Worm (Caenorhabditis elegans): Measurements from ENCODE around the gene T04A8.13.
"Not testable (repeated sequence)": the region's sequence is repeated elsewhere in the genome, so short reads cannot be mapped to it uniquely, and the experiment has no call there.

Gene T04A8.13

DNA sequence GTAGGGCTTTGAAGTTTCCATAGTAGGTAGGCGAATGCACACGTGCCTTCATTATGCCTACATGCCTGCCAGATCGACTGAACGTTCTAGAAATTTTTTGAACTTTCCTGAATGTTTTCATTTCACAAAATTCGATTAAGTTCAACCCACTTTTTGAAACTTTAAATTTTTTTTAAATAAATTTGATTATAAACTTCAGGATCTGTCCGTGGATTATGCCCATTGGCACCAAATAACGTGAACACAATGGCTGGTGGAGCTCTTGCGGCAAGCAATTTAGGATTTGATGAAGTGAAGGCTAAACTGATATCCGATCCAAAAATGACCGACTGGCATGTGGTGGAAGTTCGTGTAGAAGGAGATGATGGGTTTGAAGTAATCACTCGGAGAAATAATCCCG is 28.7 kb downstream of the T04A8.13 start, which contains the start of gene F17C8.7:
Gene F17C8.7 (plus strand): TSS at position 301 of the 400 bp plus-strand sequence.
- no peak for TF ChIP-seq ceh-13 (GFP tag; optimal IDR thresholded peaks at IDR 0.05)
- no peak for TF ChIP-seq flt-1 (GFP tag; IDR thresholded peaks at IDR 0.05)

DNA sequence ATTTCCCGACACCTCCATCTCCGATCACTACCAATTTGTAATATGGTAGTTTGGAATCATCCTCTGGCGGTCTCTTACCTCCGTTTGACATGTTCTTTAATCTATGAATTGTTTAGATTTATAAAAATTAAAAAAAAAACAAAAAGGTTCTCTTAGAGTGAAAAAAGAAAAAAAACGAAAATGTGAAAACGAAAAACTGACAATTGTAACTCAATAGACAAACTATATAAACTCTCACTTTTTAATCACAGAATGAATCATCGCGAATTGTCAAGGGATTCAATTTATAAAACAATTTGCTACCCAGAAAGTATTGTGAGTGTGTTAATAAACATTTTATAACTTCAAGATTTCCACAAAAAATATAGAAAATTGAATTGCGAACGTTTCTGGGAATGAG is 33.2 kb downstream of the T04A8.13 start, which contains the start of gene ras-2:
Gene ras-2 (minus strand): TSS at position 101 of the 400 bp plus-strand sequence.
- no peak for TF ChIP-seq ceh-13 (GFP tag; optimal IDR thresholded peaks at IDR 0.05)
- no peak for TF ChIP-seq tbx-11 (GFP tag; IDR thresholded peaks at IDR 0.05)
- TF ChIP-seq sea-1 (GFP tag; conservative IDR thresholded peaks at IDR 0.05), result no peak
- TF ChIP-seq flt-1 (GFP tag; IDR thresholded peaks at IDR 0.05), result no peak
- no peak for TF ChIP-seq hmg-4 (GFP tag; optimal IDR thresholded peaks at IDR 0.05)
- no peak for TF ChIP-seq aly-1 (tag; optimal IDR thresholded peaks at IDR 0.05)
- no peak for TF ChIP-seq tra-4 (tag; optimal IDR thresholded peaks at IDR 0.05)
- TF ChIP-seq pes-1 (GFP tag; IDR thresholded peaks at IDR 0.05), result no peak
- no peak for TF ChIP-seq hmbx-1 (tag; optimal IDR thresholded peaks at IDR 0.05)
- TF ChIP-seq B0310.2 (tag; optimal IDR thresholded peaks at IDR 0.05), result no peak
- no peak for TF ChIP-seq F13C5.2 (tag; optimal IDR thresholded peaks at IDR 0.05)
- TF ChIP-seq tbx-37 (GFP tag; conservative IDR thresholded peaks at IDR 0.05), result no peak
- TF ChIP-seq hnd-1 (tag; optimal IDR thresholded peaks at IDR 0.05), result no peak
- no peak for TF ChIP-seq ets-7 (tag; optimal IDR thresholded peaks at IDR 0.05)
- TF ChIP-seq ceh-36 (tag; optimal IDR thresholded peaks at IDR 0.05), result no peak
- TF ChIP-seq scrt-1 (GFP tag; IDR thresholded peaks at IDR 0.05), result no peak
- no peak for TF ChIP-seq ama-1 (optimal IDR thresholded peaks at IDR 0.05)

DNA sequence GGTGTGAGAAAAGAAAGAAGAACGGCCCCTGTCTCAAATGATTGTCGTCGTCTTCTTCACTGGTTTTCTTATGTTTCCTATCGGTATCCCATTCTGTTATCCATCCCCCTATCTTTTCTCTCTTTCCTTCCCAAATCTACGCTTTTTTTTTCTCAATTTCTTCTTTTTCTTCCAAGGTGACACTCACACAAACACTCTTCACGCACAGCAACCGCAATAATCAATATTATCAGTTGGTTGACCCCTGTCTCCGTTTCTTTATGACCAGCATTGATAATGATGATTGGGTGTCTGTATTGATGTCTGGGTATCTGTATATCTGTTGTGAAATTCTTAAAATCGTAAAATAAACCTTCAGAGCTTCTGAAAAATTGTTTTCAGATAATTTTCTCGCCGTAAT is 34.0 kb downstream of the T04A8.13 start:
- TF ChIP-seq tbx-37 (GFP tag; conservative IDR thresholded peaks at IDR 0.05), result no peak
- TF ChIP-seq ets-7 (tag; optimal IDR thresholded peaks at IDR 0.05), result no peak

DNA sequence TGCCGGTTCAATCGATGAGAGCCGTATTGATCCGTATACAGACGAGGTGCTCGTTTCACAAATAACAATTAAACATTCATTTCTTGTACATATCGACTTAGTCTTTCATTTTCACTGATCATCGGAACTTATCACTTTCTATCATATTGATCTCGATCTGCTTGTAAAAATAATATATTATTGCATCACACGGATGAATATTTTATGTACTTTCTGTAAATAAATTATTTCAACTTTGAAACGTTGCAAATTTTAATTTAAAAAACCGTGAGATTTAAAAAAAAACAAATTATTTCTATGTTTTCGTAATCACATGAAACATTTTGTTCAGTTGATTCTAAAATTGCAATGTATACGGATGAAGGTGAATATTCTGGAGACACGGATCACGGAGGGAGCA is 35.8 kb downstream of the T04A8.13 start, which contains the start of gene twk-6:
Gene twk-6 (plus strand): TSS at position 301 of the 400 bp plus-strand sequence.
- TF ChIP-seq ama-1 (optimal IDR thresholded peaks at IDR 0.05); hmbx-1 (tag; optimal IDR thresholded peaks at IDR 0.05); B0310.2 (tag; optimal IDR thresholded peaks at IDR 0.05): not testable (repeated sequence)

DNA sequence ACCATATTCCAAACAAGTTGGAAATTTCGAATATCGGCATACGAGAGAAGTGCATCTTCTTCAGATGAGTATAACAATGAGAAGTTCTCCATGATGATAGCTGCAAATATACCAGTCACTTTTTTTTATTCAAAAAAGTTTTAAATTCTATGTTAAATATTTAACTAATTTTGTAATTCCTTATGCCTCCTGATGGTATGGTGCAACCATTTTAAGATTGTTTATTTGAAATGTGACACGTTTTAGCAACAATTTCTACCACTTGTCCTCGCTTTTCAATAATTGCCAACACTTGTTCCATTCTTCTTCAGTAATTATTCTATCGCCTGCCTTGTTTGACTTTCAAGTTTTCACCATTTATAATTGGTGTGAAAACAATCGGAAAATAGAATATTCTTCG is 39.2 kb downstream of the T04A8.13 start, which contains the start of gene F17C8.6:
Gene F17C8.6 (minus strand): TSS at position 101 of the 400 bp plus-strand sequence.
- TF ChIP-seq flt-1 (GFP tag; IDR thresholded peaks at IDR 0.05) (no peak), tra-4 (tag; optimal IDR thresholded peaks at IDR 0.05) (no peak), hmg-4 (GFP tag; optimal IDR thresholded peaks at IDR 0.05) (no peak), scrt-1 (GFP tag; IDR thresholded peaks at IDR 0.05) (no peak)

DNA sequence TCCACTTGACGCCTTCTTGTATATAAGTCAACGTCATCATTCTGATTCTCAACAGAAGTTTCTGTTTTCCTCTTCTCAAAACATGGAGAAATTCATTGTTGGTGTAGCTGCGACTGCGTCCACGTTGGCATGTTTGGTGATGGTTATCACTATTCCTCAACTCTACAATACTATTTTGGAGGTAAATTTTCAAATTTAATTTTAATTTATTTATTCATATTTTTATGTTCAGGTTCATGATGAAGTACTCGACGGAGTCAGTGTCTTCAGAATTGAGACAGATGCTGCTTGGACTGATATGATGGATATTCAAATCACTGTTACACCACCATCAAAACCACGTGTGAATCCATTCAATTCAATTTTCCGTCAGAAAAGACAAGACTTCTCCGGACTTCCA is 41.3 kb downstream of the T04A8.13 start, which contains the start of gene col-89:
Gene col-89 (plus strand): TSS at position 19 of the 400 bp plus-strand sequence.
- TF ChIP-seq ets-7 (tag; optimal IDR thresholded peaks at IDR 0.05) (no peak), tbx-11 (GFP tag; IDR thresholded peaks at IDR 0.05) (no peak), tra-4 (tag; optimal IDR thresholded peaks at IDR 0.05) (no peak), ceh-36 (tag; optimal IDR thresholded peaks at IDR 0.05) (no peak), hmg-4 (GFP tag; optimal IDR thresholded peaks at IDR 0.05) (no peak), aly-1 (tag; optimal IDR thresholded peaks at IDR 0.05) (no peak), tbx-37 (GFP tag; conservative IDR thresholded peaks at IDR 0.05) (no peak), F13C5.2 (tag; optimal IDR thresholded peaks at IDR 0.05) (no peak), hmbx-1 (tag; optimal IDR thresholded peaks at IDR 0.05) (no peak), ama-1 (optimal IDR thresholded peaks at IDR 0.05) (no peak), pes-1 (GFP tag; IDR thresholded peaks at IDR 0.05) (no peak), sea-1 (GFP tag; conservative IDR thresholded peaks at IDR 0.05) (no peak), hnd-1 (tag; optimal IDR thresholded peaks at IDR 0.05) (no peak), B0310.2 (tag; optimal IDR thresholded peaks at IDR 0.05) (no peak)

DNA sequence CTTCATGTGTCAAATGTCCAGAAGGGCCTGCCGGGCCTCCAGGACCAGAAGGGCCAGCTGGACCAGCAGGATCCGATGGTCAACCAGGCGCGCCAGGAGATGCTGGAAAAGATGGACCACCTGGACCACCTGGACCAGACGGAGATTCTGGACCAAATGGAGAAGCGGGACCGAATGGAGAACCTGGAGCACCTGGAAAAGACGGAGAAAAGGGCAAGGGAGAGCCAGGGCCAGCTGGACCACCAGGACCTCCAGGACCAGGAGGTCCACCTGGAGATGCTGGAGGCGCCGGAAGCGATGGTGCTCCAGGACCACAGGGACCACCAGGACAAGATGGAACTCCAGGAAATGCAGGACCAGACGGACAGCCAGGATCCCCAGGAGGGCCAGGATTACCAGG is 41.9 kb downstream of the T04A8.13 start:
- no peak for TF ChIP-seq ets-7 (tag; optimal IDR thresholded peaks at IDR 0.05)
- no peak for TF ChIP-seq B0310.2 (tag; optimal IDR thresholded peaks at IDR 0.05)

DNA sequence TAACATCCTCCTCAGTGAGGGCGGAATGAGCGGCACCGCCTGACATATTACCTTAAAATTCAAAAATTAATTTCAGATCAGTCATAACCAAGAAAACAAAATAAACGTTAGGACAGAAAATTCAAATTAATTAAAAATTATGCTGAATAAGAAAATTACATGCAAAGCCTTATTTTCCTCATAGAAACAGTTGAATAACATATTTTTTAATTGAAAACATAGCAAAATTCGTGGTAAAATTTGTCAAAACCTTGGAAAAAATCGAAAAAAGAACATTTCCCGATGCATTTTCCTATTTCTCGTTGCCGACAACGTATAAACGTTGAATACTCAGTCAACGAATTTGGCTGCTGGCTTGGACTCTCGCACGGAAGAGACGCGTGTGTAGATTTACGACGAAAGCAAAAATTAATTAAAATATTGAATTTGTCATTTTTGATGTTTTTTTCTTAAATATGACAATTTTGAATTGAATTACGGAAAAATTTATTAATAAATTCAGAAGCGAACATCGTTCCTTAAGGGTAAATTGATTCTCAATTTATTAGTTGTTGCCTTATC is 47.3 kb downstream of the T04A8.13 start, which contains the start of the genes rps-0 and rbg-3:
Gene rps-0 (minus strand): TSS at position 51 of the 561 bp plus-strand sequence.
Gene rbg-3 (plus strand): TSS at position 424 of the 561 bp plus-strand sequence.
- TF ChIP-seq F13C5.2 (tag; optimal IDR thresholded peaks at IDR 0.05) (peak; percentile 80), ama-1 (optimal IDR thresholded peaks at IDR 0.05) (no peak)

DNA sequence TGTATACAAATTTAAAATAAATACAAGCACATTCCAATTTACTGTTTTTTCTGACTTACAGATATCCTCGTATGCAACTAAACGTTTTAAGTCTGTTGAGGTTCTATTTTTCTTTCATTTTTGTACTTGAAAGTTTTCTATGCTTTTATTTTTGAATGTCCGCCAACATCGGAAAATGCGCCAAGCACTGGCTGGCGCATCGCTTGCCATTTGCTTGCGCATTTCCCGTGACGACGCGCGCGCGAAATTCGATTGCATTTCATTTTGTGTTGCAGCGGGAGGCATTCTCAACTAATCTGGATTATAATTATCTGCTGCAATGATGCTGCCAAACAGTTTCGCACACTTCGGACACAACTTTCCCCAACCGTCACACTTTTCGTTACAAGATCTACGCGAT is 50.2 kb downstream of the T04A8.13 start, which contains the start of gene fbxl-2:
Gene fbxl-2 (plus strand): TSS at position 278 of the 400 bp plus-strand sequence.
- no peak for TF ChIP-seq hmbx-1 (tag; optimal IDR thresholded peaks at IDR 0.05)
- TF ChIP-seq F13C5.2 (tag; optimal IDR thresholded peaks at IDR 0.05), result peak; percentile 94
- peak; percentile 80; the same call in 1 of the 2 replicates for TF ChIP-seq flt-1 (GFP tag; IDR thresholded peaks at IDR 0.05)
- TF ChIP-seq aly-1 (tag; optimal IDR thresholded peaks at IDR 0.05), result no peak
- no peak for TF ChIP-seq ceh-13 (GFP tag; optimal IDR thresholded peaks at IDR 0.05)
- peak; percentile 40 for TF ChIP-seq hnd-1 (tag; optimal IDR thresholded peaks at IDR 0.05)
- TF ChIP-seq tbx-11 (GFP tag; IDR thresholded peaks at IDR 0.05), result peak; percentile 56; the same call in 1 of the 2 replicates
- TF ChIP-seq pes-1 (GFP tag; IDR thresholded peaks at IDR 0.05), result no peak
- no peak for TF ChIP-seq tbx-37 (GFP tag; conservative IDR thresholded peaks at IDR 0.05)
- TF ChIP-seq B0310.2 (tag; optimal IDR thresholded peaks at IDR 0.05), result peak; percentile 34
- peak; percentile 56 for TF ChIP-seq ceh-36 (tag; optimal IDR thresholded peaks at IDR 0.05)
- peak; percentile 10 for TF ChIP-seq ets-7 (tag; optimal IDR thresholded peaks at IDR 0.05)
- TF ChIP-seq sea-1 (GFP tag; conservative IDR thresholded peaks at IDR 0.05), result peak; percentile 44; the same call in 1 of the 2 replicates
- TF ChIP-seq hmg-4 (GFP tag; optimal IDR thresholded peaks at IDR 0.05), result peak; percentile 71
- TF ChIP-seq ama-1 (optimal IDR thresholded peaks at IDR 0.05), result no peak
- no peak for TF ChIP-seq tra-4 (tag; optimal IDR thresholded peaks at IDR 0.05)
- 0 out of 2 replicates have a peak, but pooled peaks have one; percentile 65 for TF ChIP-seq scrt-1 (GFP tag; IDR thresholded peaks at IDR 0.05)
